Worm (Caenorhabditis elegans) whole organism, L4/young adult: ENCODE data around the gene F58E6.5.

ENCODE experiments used
- W03F9.2 ChIP-seq: fragments of 150-350 bp; optimal IDR thresholded peaks from 2 replicates; lab custom pipeline; 2014; ENCODE audit warnings: missing biosample characterization, missing genetic modification characterization
- dao-5 ChIP-seq: sonication (generic microtip); optimal IDR thresholded peaks from 2 replicates; lab custom pipeline; 2016; ENCODE audit warnings: missing genotype, missing genetic modification characterization, moderate library complexity, missing compliant biosample characterization
- him-1 ChIP-seq: sonication (generic microtip); optimal IDR thresholded peaks from 2 replicates; lab custom pipeline; 2016; ENCODE audit warnings: missing genotype, missing genetic modification reagents, missing genetic modification characterization, missing compliant biosample characterization

F58E6.5 gene

ce11 chrV:9730743-9731706 lies 23.3 kb downstream of the F58E6.5 start:
- TF ChIP-seq W03F9.2 (tag; lab: Kevin White, UChicago) (peak; percentile 38), dao-5 (tag; lab: Kevin White, UChicago) (peak; percentile 39), him-1 (tag; lab: Kevin White, UChicago) (peak; percentile 96)

ce11 chrV:9729462-9730162 lies 24.7 kb downstream of the F58E6.5 start, which contains the start of the genes aagr-3 and drap-1:
aagr-3 (minus strand) TSS chrV:9729512.
drap-1 (plus strand) TSS chrV:9730106.
- TF ChIP-seq dao-5 (tag; lab: Kevin White, UChicago) (no peak), W03F9.2 (tag; lab: Kevin White, UChicago) (peak; percentile 28), him-1 (tag; lab: Kevin White, UChicago) (no peak)

- TF ChIP-seq him-1 (tag; lab: Kevin White, UChicago), result no peak
- no peak for TF ChIP-seq W03F9.2 (tag; lab: Kevin White, UChicago)
- TF ChIP-seq dao-5 (tag; lab: Kevin White, UChicago), result no peak
Measured at ce11 chrV:9725719-9726118, 28.6 kb downstream of the F58E6.5 start.

ce11 chrV:9724021-9724671 lies 30.2 kb downstream of the F58E6.5 start, which contains the start of gene slcr-46.3:
slcr-46.3 (minus strand) TSS chrV:9724106.
- TF ChIP-seq W03F9.2 (tag; lab: Kevin White, UChicago) (no peak), dao-5 (tag; lab: Kevin White, UChicago) (no peak), him-1 (tag; lab: Kevin White, UChicago) (no peak)

- no peak for TF ChIP-seq dao-5 (tag; lab: Kevin White, UChicago)
- TF ChIP-seq him-1 (tag; lab: Kevin White, UChicago), result no peak
- no peak for TF ChIP-seq W03F9.2 (tag; lab: Kevin White, UChicago)
Measured at ce11 chrV:9716397-9716796, 38.0 kb downstream of the F58E6.5 start, which contains the start of gene str-188. str-188 (plus strand) TSS chrV:9716697.

- TF ChIP-seq him-1 (tag; lab: Kevin White, UChicago), result no peak
- TF ChIP-seq W03F9.2 (tag; lab: Kevin White, UChicago), result no peak
- no peak for TF ChIP-seq dao-5 (tag; lab: Kevin White, UChicago)
Measured at ce11 chrV:9714909-9715308, 39.5 kb downstream of the F58E6.5 start, which contains the start of gene F40F9.3. F40F9.3 (plus strand) TSS chrV:9715209.

ce11 chrV:9713532-9713931 lies 40.8 kb downstream of the F58E6.5 start, which contains the start of gene F40F9.10:
F40F9.10 (minus strand) TSS chrV:9713632.
- TF ChIP-seq dao-5 (tag; lab: Kevin White, UChicago), result no peak
- no peak for TF ChIP-seq W03F9.2 (tag; lab: Kevin White, UChicago)
- TF ChIP-seq him-1 (tag; lab: Kevin White, UChicago), result no peak

- TF ChIP-seq dao-5 (tag; lab: Kevin White, UChicago), result no peak
- no peak for TF ChIP-seq W03F9.2 (tag; lab: Kevin White, UChicago)
- TF ChIP-seq him-1 (tag; lab: Kevin White, UChicago), result no peak
Measured at ce11 chrV:9712418-9713173, 41.8 kb downstream of the F58E6.5 start.

- TF ChIP-seq W03F9.2 (tag; lab: Kevin White, UChicago), result no peak
Measured at ce11 chrV:9711174-9711573, 43.2 kb downstream of the F58E6.5 start.

ce11 chrV:9709747-9710146 lies 44.6 kb downstream of the F58E6.5 start, which contains the start of gene tag-120:
tag-120 (minus strand) TSS chrV:9709814.
- no peak for TF ChIP-seq dao-5 (tag; lab: Kevin White, UChicago)
- no peak for TF ChIP-seq W03F9.2 (tag; lab: Kevin White, UChicago)
- no peak for TF ChIP-seq him-1 (tag; lab: Kevin White, UChicago)

- no peak for TF ChIP-seq W03F9.2 (tag; lab: Kevin White, UChicago)
- TF ChIP-seq him-1 (tag; lab: Kevin White, UChicago), result no peak
- no peak for TF ChIP-seq dao-5 (tag; lab: Kevin White, UChicago)
Measured at ce11 chrV:9706592-9706991, 47.8 kb downstream of the F58E6.5 start.

- TF ChIP-seq dao-5 (tag; lab: Kevin White, UChicago), result no peak
- TF ChIP-seq W03F9.2 (tag; lab: Kevin White, UChicago), result no peak
- TF ChIP-seq him-1 (tag; lab: Kevin White, UChicago), result no peak
Measured at ce11 chrV:9704399-9704798, 50.0 kb downstream of the F58E6.5 start.
